Worm (Caenorhabditis elegans) whole organism, mixed stage, embryonic: ENCODE measurements around the gene clec-228.

Experiments
- ceh-39 ChIP-seq: fragments of 150-350 bp; optimal IDR thresholded peaks from 2 replicates; lab custom pipeline; 2014; ENCODE audit warnings: missing biosample characterization, missing genetic modification characterization
- lsy-2 ChIP-seq: fragments of 150-350 bp; optimal IDR thresholded peaks from 2 replicates; lab custom pipeline; 2014; ENCODE audit warnings: missing biosample characterization, missing genetic modification characterization
- nhr-76 ChIP-seq: sonication (generic microtip); optimal IDR thresholded peaks from 2 replicates; lab custom pipeline; 2017; ENCODE audit warnings: missing biosample characterization, missing genetic modification characterization
- snpc-4 ChIP-seq: fragments of 150-350 bp; optimal IDR thresholded peaks from 2 replicates; lab custom pipeline; 2014; ENCODE audit warnings: missing biosample characterization, missing genetic modification characterization
- unc-39 ChIP-seq: fragments of 150-350 bp; optimal IDR thresholded peaks from 2 replicates; lab custom pipeline; 2014; ENCODE audit warnings: missing biosample characterization, missing genetic modification characterization
- unc-62 ChIP-seq: fragments of 150-350 bp; optimal IDR thresholded peaks from 2 replicates; lab custom pipeline; 2014; ENCODE audit warnings: missing biosample characterization, missing genetic modification reagents, missing genetic modification characterization
- ztf-11 ChIP-seq: fragments of 150-350 bp; optimal IDR thresholded peaks from 2 replicates; lab custom pipeline; 2014; ENCODE audit warnings: missing biosample characterization, missing genetic modification characterization

ce11 chrV:15367770-15368169 is 28.5 kb upstream of the clec-228 start:
- TF ChIP-seq ztf-11 (tag; lab: Kevin White, UChicago) (no peak), unc-39 (tag; lab: Kevin White, UChicago) (no peak), unc-62 (GFP tag; lab: Kevin White, UChicago) (no peak), nhr-76 (tag; lab: Kevin White, UChicago) (no peak), lsy-2 (tag; lab: Kevin White, UChicago) (no peak), snpc-4 (tag; lab: Kevin White, UChicago) (no peak), ceh-39 (tag; lab: Kevin White, UChicago) (no peak)
